Fruit fly (Drosophila melanogaster) whole organism, pupa: ENCODE measurements around the gene CG4629.

Source experiments
- CG10348 ChIP-seq: fragments of 200-800 bp; sonication (Bioruptor generic); IDR thresholded peaks from 2 replicates; pipeline ENCODE4 v1.3.6; 2022; ENCODE audit warnings: missing biosample characterization, missing genetic modification characterization
- CG12605 ChIP-seq: fragments of 200-800 bp; sonication (Bioruptor generic); IDR thresholded peaks from 2 replicates; pipeline ENCODE4 v1.3.6; 2022; ENCODE audit warnings: missing biosample characterization, missing genetic modification characterization
- CG13204 ChIP-seq: fragments of 200-800 bp; sonication (Bioruptor generic); optimal IDR thresholded peaks from 2 replicates; lab custom pipeline; 2018; ENCODE audit warnings: missing biosample characterization, mild to moderate bottlenecking, missing genetic modification characterization, moderate library complexity
- CG14655 ChIP-seq: fragments of 200-800 bp; sonication (Bioruptor generic); optimal IDR thresholded peaks from 3 replicates; lab custom pipeline; 2017; ENCODE audit warnings: mild to moderate bottlenecking, missing biosample characterization, missing genetic modification reagents, missing genetic modification characterization
- CG15710 ChIP-seq: fragments of 200-800 bp; sonication (Bioruptor generic); optimal IDR thresholded peaks from 2 replicates; lab custom pipeline; 2018; ENCODE audit warnings: missing biosample characterization, mild to moderate bottlenecking, missing genetic modification characterization, moderate library complexity
- CG17806 ChIP-seq: fragments of 200-800 bp; sonication (Bioruptor generic); optimal IDR thresholded peaks from 2 replicates; lab custom pipeline; 2018; ENCODE audit warnings: missing biosample characterization, mild to moderate bottlenecking, missing genetic modification characterization, moderate library complexity
- CG32121 ChIP-seq: fragments of 200-800 bp; sonication (Bioruptor generic); IDR thresholded peaks from 2 replicates; pipeline ENCODE4 v1.3.6; 2022; ENCODE audit warnings: missing biosample characterization, missing genetic modification characterization
- CG34367 ChIP-seq: fragments of 200-800 bp; sonication (Bioruptor generic); optimal IDR thresholded peaks from 2 replicates; lab custom pipeline; 2018; ENCODE audit warnings: missing biosample characterization, mild to moderate bottlenecking, missing genetic modification characterization
- CG4496 ChIP-seq: fragments of 200-800 bp; sonication (Bioruptor generic); IDR thresholded peaks from 3 replicates; pipeline ENCODE4 v1.3.6; 2022; ENCODE audit warnings: missing biosample characterization, missing genetic modification characterization
- CG8159 ChIP-seq: fragments of 200-800 bp; sonication (Bioruptor generic); optimal IDR thresholded peaks from 3 replicates; lab custom pipeline; 2018; ENCODE audit warnings: missing biosample characterization, mild to moderate bottlenecking, missing genetic modification characterization, moderate library complexity
- CG8301 ChIP-seq: fragments of 200-800 bp; sonication (Bioruptor generic); optimal IDR thresholded peaks from 2 replicates; lab custom pipeline; 2018; ENCODE audit warnings: missing biosample characterization, mild to moderate bottlenecking, missing genetic modification characterization
- CG9948 ChIP-seq: fragments of 200-800 bp; sonication (Bioruptor generic); optimal IDR thresholded peaks from 2 replicates; lab custom pipeline; 2018; ENCODE audit warnings: missing biosample characterization, mild to moderate bottlenecking, missing genetic modification characterization, moderate library complexity
- D1 ChIP-seq: fragments of 200-800 bp; sonication (Bioruptor generic); optimal IDR thresholded peaks from 2 replicates; lab custom pipeline; 2018; ENCODE audit warnings: missing biosample characterization, mild to moderate bottlenecking, missing genetic modification characterization, moderate library complexity
- EcR ChIP-seq: fragments of 200-800 bp; sonication (Bioruptor generic); optimal IDR thresholded peaks from 3 replicates; lab custom pipeline; 2019; ENCODE audit warnings: missing biosample characterization, missing genetic modification characterization, mild to moderate bottlenecking, moderate library complexity, missing genetic modification reagents
- Ets98B ChIP-seq: fragments of 200-800 bp; sonication (Bioruptor generic); IDR thresholded peaks from 2 replicates; pipeline ENCODE4 v1.3.6; 2022; ENCODE audit warnings: missing biosample characterization, missing genetic modification characterization
- Pif1A ChIP-seq: fragments of 200-800 bp; sonication (Bioruptor generic); optimal IDR thresholded peaks from 3 replicates; lab custom pipeline; 2016; ENCODE audit warnings: missing biosample characterization, missing genetic modification characterization
- Pif1B ChIP-seq: fragments of 200-800 bp; sonication (Bioruptor generic); optimal IDR thresholded peaks from 3 replicates; lab custom pipeline; 2016; ENCODE audit warnings: missing biosample characterization, missing genetic modification characterization
- Snoo ChIP-seq: fragments of 200-800 bp; sonication (Bioruptor generic); optimal IDR thresholded peaks from 3 replicates; lab custom pipeline; 2017; ENCODE audit warnings: missing biosample characterization, mild to moderate bottlenecking, missing genetic modification characterization, inconsistent platforms
- fd96Ca ChIP-seq: fragments of 200-800 bp; sonication (Bioruptor generic); IDR thresholded peaks from 3 replicates; pipeline ENCODE4 v1.3.6; 2022; ENCODE audit warnings: missing biosample characterization, missing genetic modification characterization
- gl ChIP-seq: fragments of 200-800 bp; sonication (Bioruptor generic); optimal IDR thresholded peaks from 2 replicates; lab custom pipeline; 2018; ENCODE audit warnings: missing biosample characterization, mild to moderate bottlenecking, missing genetic modification characterization
- rn ChIP-seq: fragments of 200-800 bp; sonication (Bioruptor generic); IDR thresholded peaks from 2 replicates; pipeline ENCODE4 v1.3.6; 2022; ENCODE audit warnings: missing biosample characterization, missing genetic modification characterization

The CG4629 gene

dm6 chr2L:1064544-1064943, 37.8 kb downstream of the CG4629 start:
- TF ChIP-seq CG8301 (tag; lab: Kevin White, UChicago) (no peak), CG13204 (GFP tag; lab: Kevin White, UChicago) (no peak), CG12605 (GFP tag; lab: Robert Waterston, UW) (no peak), CG34367 (tag; lab: Kevin White, UChicago) (no peak), CG14655 (GFP tag; lab: Kevin White, UChicago) (no peak), Pif1B (GFP tag; lab: Kevin White, UChicago) (no peak), CG8159 (tag; lab: Kevin White, UChicago) (no peak), CG10348 (no peak)

- TF ChIP-seq CG34367 (tag; lab: Kevin White, UChicago): no peak
- TF ChIP-seq CG10348: no peak
- no peak for TF ChIP-seq CG13204 (GFP tag; lab: Kevin White, UChicago)
- no peak for TF ChIP-seq EcR
- no peak for TF ChIP-seq CG12605 (GFP tag; lab: Robert Waterston, UW)
- TF ChIP-seq CG14655 (GFP tag; lab: Kevin White, UChicago): no peak
- no peak for TF ChIP-seq CG8301 (tag; lab: Kevin White, UChicago)
- no peak for TF ChIP-seq Pif1A (GFP tag; lab: Kevin White, UChicago)
- no peak for TF ChIP-seq CG17806 (tag; lab: Kevin White, UChicago)
- TF ChIP-seq D1 (tag; lab: Kevin White, UChicago): no peak
- TF ChIP-seq rn (GFP tag; lab: Robert Waterston, UW): no peak
- TF ChIP-seq Pif1B (GFP tag; lab: Kevin White, UChicago): no peak
- TF ChIP-seq gl (tag; lab: Kevin White, UChicago): no peak
- TF ChIP-seq fd96Ca (GFP tag; lab: Robert Waterston, UW): no peak
- TF ChIP-seq Ets98B (GFP tag; lab: Robert Waterston, UW): no peak
- no peak for TF ChIP-seq CG9948 (tag; lab: Kevin White, UChicago)
These were observed 38.6 kb downstream of the CG4629 start for dm6 chr2L:1063695-1064094.

- no peak for TF ChIP-seq Ets98B (GFP tag; lab: Robert Waterston, UW)
- TF ChIP-seq Pif1A (GFP tag; lab: Kevin White, UChicago): peak; percentile 66
- peak; percentile 85 for TF ChIP-seq CG8159 (tag; lab: Kevin White, UChicago)
- TF ChIP-seq CG13204 (GFP tag; lab: Kevin White, UChicago): peak; percentile 43
- TF ChIP-seq EcR: peak; percentile 1
- peak; percentile 68 for TF ChIP-seq CG9948 (tag; lab: Kevin White, UChicago)
- TF ChIP-seq CG10348: no peak
- TF ChIP-seq Snoo (tag; lab: Kevin White, UChicago): peak; percentile 68
- no peak; the same call in 2 of the 3 replicates for TF ChIP-seq fd96Ca (GFP tag; lab: Robert Waterston, UW)
- TF ChIP-seq CG17806 (tag; lab: Kevin White, UChicago): peak; percentile 63
- TF ChIP-seq rn (GFP tag; lab: Robert Waterston, UW): no peak
- 0 out of 2 replicates have a peak, but pooled peaks have one; percentile 14 for TF ChIP-seq CG12605 (GFP tag; lab: Robert Waterston, UW)
- peak; percentile 9; the same call in 1 of the 3 replicates for TF ChIP-seq CG4496 (GFP tag; lab: Robert Waterston, UW)
- peak; percentile 44 for TF ChIP-seq D1 (tag; lab: Kevin White, UChicago)
- TF ChIP-seq CG34367 (tag; lab: Kevin White, UChicago): peak; percentile 66
- TF ChIP-seq gl (tag; lab: Kevin White, UChicago): peak; percentile 51
- TF ChIP-seq CG8301 (tag; lab: Kevin White, UChicago): peak; percentile 57
- TF ChIP-seq CG14655 (GFP tag; lab: Kevin White, UChicago): peak; percentile 69
- TF ChIP-seq CG32121 (GFP tag; lab: Robert Waterston, UW): peak; percentile 10; the same call in 1 of the 2 replicates
- TF ChIP-seq Pif1B (GFP tag; lab: Kevin White, UChicago): peak; percentile 47
- TF ChIP-seq CG15710 (tag; lab: Kevin White, UChicago): peak; percentile 76
These were observed 39.6 kb downstream of the CG4629 start for dm6 chr2L:1062473-1063363.

- no peak for TF ChIP-seq Snoo (tag; lab: Kevin White, UChicago)
- TF ChIP-seq Pif1A (GFP tag; lab: Kevin White, UChicago): no peak
- TF ChIP-seq, all 21 proteins: peak for 0
These were observed 44.8 kb downstream of the CG4629 start for dm6 chr2L:1057513-1057912.

- TF ChIP-seq CG8301 (tag; lab: Kevin White, UChicago) (no peak), D1 (tag; lab: Kevin White, UChicago) (no peak), CG8159 (tag; lab: Kevin White, UChicago) (no peak), rn (GFP tag; lab: Robert Waterston, UW) (no peak), Pif1A (GFP tag; lab: Kevin White, UChicago) (no peak), Ets98B (GFP tag; lab: Robert Waterston, UW) (no peak), CG17806 (tag; lab: Kevin White, UChicago) (no peak), Pif1B (GFP tag; lab: Kevin White, UChicago) (no peak), gl (tag; lab: Kevin White, UChicago) (no peak), CG15710 (tag; lab: Kevin White, UChicago) (no peak), CG12605 (GFP tag; lab: Robert Waterston, UW) (no peak), CG14655 (GFP tag; lab: Kevin White, UChicago) (no peak), CG10348 (no peak), fd96Ca (GFP tag; lab: Robert Waterston, UW) (no peak), CG13204 (GFP tag; lab: Kevin White, UChicago) (no peak), CG34367 (tag; lab: Kevin White, UChicago) (no peak), CG32121 (GFP tag; lab: Robert Waterston, UW) (no peak), Snoo (tag; lab: Kevin White, UChicago) (no peak), CG4496 (GFP tag; lab: Robert Waterston, UW) (no peak)
These were observed 45.7 kb downstream of the CG4629 start for dm6 chr2L:1056631-1057030.
